Worm (Caenorhabditis elegans): ENCODE results near the gene pri-1.

DNA sequence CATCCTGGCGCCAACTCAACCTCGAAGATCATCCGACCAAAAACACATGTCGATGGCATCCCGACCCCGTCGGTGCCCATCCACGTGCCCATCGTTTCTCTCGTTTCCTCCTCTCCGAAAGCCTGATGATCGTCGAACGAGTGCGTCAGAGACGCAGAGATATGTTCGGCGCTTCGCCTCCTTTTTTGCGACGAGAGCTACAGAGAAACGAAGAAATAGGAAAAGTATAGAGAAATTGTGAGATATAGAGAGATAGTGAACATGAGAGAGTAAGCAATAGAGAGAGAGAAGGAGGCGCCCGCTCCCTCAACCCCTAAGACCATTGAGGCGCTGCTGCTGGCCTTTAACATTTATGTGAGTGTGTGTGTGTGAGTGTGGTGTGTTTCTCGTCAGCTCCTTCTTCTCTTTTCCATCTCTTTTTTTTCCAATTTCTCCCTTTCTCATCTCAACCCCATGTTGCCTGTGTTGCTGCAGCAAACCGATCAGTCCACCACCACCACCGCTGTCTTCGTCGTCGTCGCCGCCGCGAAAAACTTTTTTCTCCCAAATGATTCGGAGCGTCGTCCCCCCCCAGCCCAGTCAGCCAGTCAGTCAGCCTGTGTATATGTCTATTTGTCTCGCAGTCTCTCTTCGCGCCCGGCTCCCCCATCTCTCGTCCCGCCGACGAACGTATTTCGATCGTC, 5.1 kb upstream of the pri-1 start, which contains the start of gene hlh-11:
- peak; percentile 89 for TF ChIP-seq him-1 (tag; optimal IDR thresholded peaks at IDR 0.05)
- peak; percentile 37 for TF ChIP-seq dao-5 (tag; optimal IDR thresholded peaks at IDR 0.05)

Measured in whole organism, L4/young adult.